Fruit fly (Drosophila melanogaster) whole organism, wandering third instar larva: ENCODE measurements around the gene CG18675.
A peak's percentile ranks its signal among the peaks of the same experiment; 100 is the strongest.

Experiments used
- Abd-B ChIP-seq: fragments of >200 bp; optimal IDR thresholded peaks from 2 replicates; lab custom pipeline; 2017; ENCODE audit warnings: missing biosample characterization, missing genetic modification characterization
- CG32264 ChIP-seq: fragments of 200-800 bp; sonication (Bioruptor generic); optimal IDR thresholded peaks from 2 replicates; lab custom pipeline; 2016; ENCODE audit warnings: missing biosample characterization, missing genetic modification characterization
- CG9705 ChIP-seq: fragments of 200-800 bp; sonication (Bioruptor generic); optimal IDR thresholded peaks from 2 replicates; lab custom pipeline; 2018; ENCODE audit warnings: missing biosample characterization, mild to moderate bottlenecking, missing genetic modification characterization
- CrebA ChIP-seq: fragments of 200-800 bp; sonication (Bioruptor generic); optimal IDR thresholded peaks from 2 replicates; lab custom pipeline; 2016; ENCODE audit warnings: missing biosample characterization, mild to moderate bottlenecking, missing genetic modification characterization, borderline replicate concordance
- Dfd ChIP-seq: fragments of >200 bp; optimal IDR thresholded peaks from 2 replicates; lab custom pipeline; 2017; ENCODE audit warnings: missing biosample characterization, missing genetic modification characterization
- Dif ChIP-seq: fragments of 200-275, 200-300 bp; sonication (Bioruptor generic); optimal IDR thresholded peaks from 2 replicates; lab custom pipeline; 2018; ENCODE audit warnings: missing biosample characterization, missing genetic modification characterization; ENCODE audit not compliant: partially characterized antibody
- GATAd ChIP-seq: sonication (Bioruptor generic); optimal IDR thresholded peaks from 2 replicates; lab custom pipeline; 2016; ENCODE audit warnings: missing biosample characterization, missing genetic modification characterization
- HLH106 ChIP-seq: fragments of 200-800 bp; optimal IDR thresholded peaks from 3 replicates; lab custom pipeline; 2019; ENCODE audit warnings: missing biosample characterization, mild to moderate bottlenecking, missing genetic modification characterization, moderate library complexity
- Hnf4 ChIP-seq: fragments of 200-800 bp; sonication (Bioruptor generic); optimal IDR thresholded peaks from 2 replicates; lab custom pipeline; 2016; ENCODE audit warnings: missing biosample characterization, mild to moderate bottlenecking, missing genetic modification characterization
- Hr78 ChIP-seq: fragments of >200 bp; optimal IDR thresholded peaks from 2 replicates; lab custom pipeline; 2017; ENCODE audit warnings: missing biosample characterization, missing genetic modification characterization
- Hr83 ChIP-seq: fragments of 200-300 bp; sonication (Bioruptor generic); optimal IDR thresholded peaks from 2 replicates; lab custom pipeline; 2016; ENCODE audit warnings: missing biosample characterization, mild to moderate bottlenecking, missing genetic modification characterization, moderate library complexity; ENCODE audit not compliant: poor library complexity, severe bottlenecking
- Mio ChIP-seq: sonication (Bioruptor generic); optimal IDR thresholded peaks from 2 replicates; lab custom pipeline; 2016; ENCODE audit warnings: missing biosample characterization, missing genetic modification characterization
- Myc ChIP-seq: fragments of >200 bp; optimal IDR thresholded peaks from 2 replicates; lab custom pipeline; 2017
- N ChIP-seq: fragments of >200 bp; optimal IDR thresholded peaks from 2 replicates; lab custom pipeline; 2018; ENCODE audit warnings: missing biosample characterization, missing external identifiers, missing genetic modification characterization
- OdsH ChIP-seq: fragments of 200-800 bp; sonication (Bioruptor generic); optimal IDR thresholded peaks from 2 replicates; lab custom pipeline; 2016; ENCODE audit warnings: missing biosample characterization, mild to moderate bottlenecking, missing genetic modification characterization
- Rel ChIP-seq, 2 experiments: fragments of 200-800 bp; sonication (Bioruptor generic) in 1 of 2; optimal IDR thresholded peaks; 2 replicates in 1 of 2; 3 replicates in 1 of 2; lab custom pipeline; 2016 to 2019; ENCODE audit warnings: mild to moderate bottlenecking in 2 of 2, missing biosample characterization in 2 of 2, missing genetic modification characterization in 2 of 2, moderate library complexity in 1 of 2
- Sp1 ChIP-seq: fragments of 200-800 bp; sonication (Bioruptor generic); optimal IDR thresholded peaks from 3 replicates; lab custom pipeline; 2019; ENCODE audit warnings: missing biosample characterization, mild to moderate bottlenecking, missing genetic modification characterization, moderate library complexity
- Vsx2 ChIP-seq: fragments of 200-300, 225-300 bp; sonication (Bioruptor generic); optimal IDR thresholded peaks from 2 replicates; lab custom pipeline; 2018; ENCODE audit warnings: missing biosample characterization, missing genetic modification characterization; ENCODE audit not compliant: partially characterized antibody
- br ChIP-seq: fragments of 200-800 bp; sonication (Bioruptor generic); optimal IDR thresholded peaks from 2 replicates; lab custom pipeline; 2016; ENCODE audit warnings: missing biosample characterization, missing genetic modification characterization
- brk ChIP-seq: fragments of 200-800 bp; sonication (Bioruptor generic); optimal IDR thresholded peaks from 2 replicates; lab custom pipeline; 2016; ENCODE audit warnings: missing biosample characterization, mild to moderate bottlenecking, missing genetic modification characterization
- dl ChIP-seq, 2 experiments: fragments of 175-275, 200-275 bp in 1 of 2; fragments of 200-275 bp in 1 of 2; sonication (Bioruptor generic); optimal IDR thresholded peaks; lab custom pipeline; 2018; ENCODE audit warnings: mild to moderate bottlenecking in 2 of 2, missing biosample characterization in 2 of 2, missing genetic modification characterization in 2 of 2, moderate library complexity in 2 of 2; ENCODE audit not compliant: partially characterized antibody in 2 of 2, insufficient read depth in 1 of 2
- dmrt93B ChIP-seq: fragments of 200-800 bp; sonication (Bioruptor generic); optimal IDR thresholded peaks from 2 replicates; lab custom pipeline; 2018; ENCODE audit warnings: missing biosample characterization, mild to moderate bottlenecking, missing genetic modification characterization
- dsf ChIP-seq: sonication (Bioruptor generic); optimal IDR thresholded peaks from 2 replicates; lab custom pipeline; 2016; ENCODE audit warnings: missing biosample characterization, missing genetic modification characterization, borderline replicate concordance
- ey ChIP-seq: fragments of 200-800 bp; sonication (Bioruptor generic); optimal IDR thresholded peaks from 2 replicates; lab custom pipeline; 2016; ENCODE audit warnings: missing biosample characterization, missing genetic modification characterization
- foxo ChIP-seq, 2 experiments: fragments of 200-800 bp; sonication (Bioruptor generic); optimal IDR thresholded peaks; 2 replicates in 1 of 2; 3 replicates in 1 of 2; lab custom pipeline; 2016 to 2017; ENCODE audit warnings: missing biosample characterization in 2 of 2, missing genetic modification characterization in 2 of 2
- fru ChIP-seq: fragments of 200-800 bp; sonication (Bioruptor generic); optimal IDR thresholded peaks from 3 replicates; lab custom pipeline; 2016; ENCODE audit warnings: missing biosample characterization, mild to moderate bottlenecking, missing genetic modification characterization
- h ChIP-seq: fragments of 200-800 bp; sonication (Bioruptor generic); optimal IDR thresholded peaks from 3 replicates; lab custom pipeline; 2016; ENCODE audit warnings: missing biosample characterization, mild to moderate bottlenecking, missing genetic modification characterization
- jim ChIP-seq: fragments of 175-275, 200-325 bp; sonication (Bioruptor generic); optimal IDR thresholded peaks from 2 replicates; lab custom pipeline; 2016; ENCODE audit warnings: missing biosample characterization, mild to moderate bottlenecking, missing genetic modification characterization
- lola ChIP-seq: fragments of >200 bp; optimal IDR thresholded peaks from 2 replicates; lab custom pipeline; 2017; ENCODE audit warnings: missing biosample characterization, missing genetic modification characterization
- pan ChIP-seq: fragments of >200 bp; optimal IDR thresholded peaks from 2 replicates; lab custom pipeline; 2017
- psq ChIP-seq: fragments of 200-800 bp; sonication (Bioruptor generic); optimal IDR thresholded peaks from 3 replicates; lab custom pipeline; 2017; ENCODE audit warnings: missing biosample characterization, mild to moderate bottlenecking, missing genetic modification characterization, moderate library complexity
- rgr ChIP-seq: fragments of 200-800 bp; sonication (Bioruptor generic); optimal IDR thresholded peaks from 3 replicates; lab custom pipeline; 2016; ENCODE audit warnings: missing biosample characterization, mild to moderate bottlenecking, missing genetic modification characterization
- sage ChIP-seq: fragments of 200-800 bp; sonication (Bioruptor generic); optimal IDR thresholded peaks from 2 replicates; lab custom pipeline; 2016; ENCODE audit warnings: missing biosample characterization, mild to moderate bottlenecking, missing genetic modification characterization
- tai ChIP-seq: sonication (Bioruptor generic); optimal IDR thresholded peaks from 2 replicates; lab custom pipeline; 2016; ENCODE audit warnings: missing biosample characterization, missing genetic modification characterization
- usp ChIP-seq: fragments of >200 bp; optimal IDR thresholded peaks from 2 replicates; lab custom pipeline; 2017; ENCODE audit warnings: missing biosample characterization, missing genetic modification characterization

Gene CG18675

dm6 chr3L:4220679-4221078 lies 47.0 kb downstream of the CG18675 start:
- TF ChIP-seq dmrt93B (GFP tag; lab: Kevin White, UChicago) (no peak), Abd-B (no peak), Hnf4 (GFP tag; lab: Kevin White, UChicago) (peak; percentile 40), br (GFP tag; lab: Kevin White, UChicago) (peak; percentile 7), Hr83 (GFP tag; lab: Kevin White, UChicago) (peak; percentile 41), tai (GFP tag; lab: Kevin White, UChicago) (no peak), psq (GFP tag; lab: Kevin White, UChicago) (peak; percentile 4), fru (GFP tag; lab: Kevin White, UChicago) (peak; percentile 58), foxo (GFP tag; optimal IDR thresholded peaks at IDR 0.05; lab: Kevin White, UChicago) (peak in 1 of 2 experiments; percentile 22), sage (GFP tag; lab: Kevin White, UChicago) (no peak), rgr (GFP tag; lab: Kevin White, UChicago) (peak; percentile 56), jim (GFP tag; lab: Kevin White, UChicago) (no peak), OdsH (GFP tag; lab: Kevin White, UChicago) (peak; percentile 34), brk (GFP tag; lab: Kevin White, UChicago) (no peak), ey (no peak), h (GFP tag; lab: Kevin White, UChicago) (peak; percentile 4), pan (lab: Kevin White, UChicago) (no peak), Vsx2 (GFP tag; lab: Kevin White, UChicago) (no peak), CG9705 (GFP tag; lab: Kevin White, UChicago) (no peak), usp (GFP tag; lab: Kevin White, UChicago) (no peak)

DNA sequence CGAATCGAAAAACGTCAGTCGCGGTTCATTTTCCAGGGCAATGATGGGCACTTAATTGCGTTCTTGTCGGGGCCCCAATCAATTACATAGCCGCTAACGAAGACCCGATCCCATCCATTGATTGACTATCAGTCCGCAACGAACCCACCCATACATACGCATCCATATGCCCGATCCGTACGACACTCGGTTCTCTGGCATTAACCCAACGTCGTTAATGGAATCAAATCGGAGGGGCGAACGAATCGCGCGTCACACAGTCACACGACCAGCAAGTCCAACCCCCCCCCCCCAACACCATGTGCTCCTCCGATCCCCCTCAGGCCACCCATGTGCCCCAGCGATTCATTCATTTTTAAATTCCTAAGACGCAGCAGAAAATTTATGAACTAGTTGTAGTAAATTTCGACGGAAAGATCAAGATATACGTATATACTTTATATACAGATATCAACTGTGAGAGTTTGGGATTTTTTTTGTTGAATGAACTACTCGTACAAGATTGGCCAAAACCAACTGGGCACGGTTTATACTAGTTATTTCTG lies 47.6 kb downstream of the CG18675 start:
- TF ChIP-seq foxo (GFP tag; optimal IDR thresholded peaks at IDR 0.05; lab: Kevin White, UChicago) (no peak), br (GFP tag; lab: Kevin White, UChicago) (no peak), Rel (GFP tag; optimal IDR thresholded peaks at IDR 0.05; lab: Kevin White, UChicago) (no peak), Rel (tag; optimal IDR thresholded peaks at IDR 0.05; lab: Kevin White, UChicago) (peak; percentile 44), HLH106 (tag; lab: Kevin White, UChicago) (no peak)
- TF ChIP-seq, all 38 proteins: peak for 1

DNA sequence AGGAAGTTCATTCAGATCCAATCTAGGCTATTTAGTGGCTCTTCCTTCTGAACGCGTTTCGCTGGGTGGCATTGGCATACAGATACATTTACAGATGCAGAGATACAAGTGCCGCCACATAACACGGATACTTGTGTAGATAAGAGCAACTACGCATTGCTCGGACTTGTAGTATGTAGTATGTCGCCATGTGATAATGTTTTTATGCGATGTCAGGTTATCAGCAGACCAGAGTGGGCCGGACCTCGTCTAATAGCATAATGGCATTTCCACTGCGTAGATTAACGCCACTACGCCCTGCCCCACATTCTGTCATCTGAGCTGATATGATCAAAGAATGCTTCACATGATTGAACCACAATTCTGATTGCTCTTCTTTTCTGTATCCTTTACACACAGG lies 48.1 kb downstream of the CG18675 start:
- TF ChIP-seq Vsx2 (GFP tag; lab: Kevin White, UChicago) (no peak), Sp1 (GFP tag; lab: Kevin White, UChicago) (no peak), Mio (GFP tag; lab: Kevin White, UChicago) (no peak), dl (GFP tag; optimal IDR thresholded peaks at IDR 0.05; lab: Kevin White, UChicago; ENCODE audit: insufficient read depth in 1 of 2, partially characterized antibody in 2 of 2) (no peak), Myc (lab: Kevin White, UChicago) (no peak)

DNA sequence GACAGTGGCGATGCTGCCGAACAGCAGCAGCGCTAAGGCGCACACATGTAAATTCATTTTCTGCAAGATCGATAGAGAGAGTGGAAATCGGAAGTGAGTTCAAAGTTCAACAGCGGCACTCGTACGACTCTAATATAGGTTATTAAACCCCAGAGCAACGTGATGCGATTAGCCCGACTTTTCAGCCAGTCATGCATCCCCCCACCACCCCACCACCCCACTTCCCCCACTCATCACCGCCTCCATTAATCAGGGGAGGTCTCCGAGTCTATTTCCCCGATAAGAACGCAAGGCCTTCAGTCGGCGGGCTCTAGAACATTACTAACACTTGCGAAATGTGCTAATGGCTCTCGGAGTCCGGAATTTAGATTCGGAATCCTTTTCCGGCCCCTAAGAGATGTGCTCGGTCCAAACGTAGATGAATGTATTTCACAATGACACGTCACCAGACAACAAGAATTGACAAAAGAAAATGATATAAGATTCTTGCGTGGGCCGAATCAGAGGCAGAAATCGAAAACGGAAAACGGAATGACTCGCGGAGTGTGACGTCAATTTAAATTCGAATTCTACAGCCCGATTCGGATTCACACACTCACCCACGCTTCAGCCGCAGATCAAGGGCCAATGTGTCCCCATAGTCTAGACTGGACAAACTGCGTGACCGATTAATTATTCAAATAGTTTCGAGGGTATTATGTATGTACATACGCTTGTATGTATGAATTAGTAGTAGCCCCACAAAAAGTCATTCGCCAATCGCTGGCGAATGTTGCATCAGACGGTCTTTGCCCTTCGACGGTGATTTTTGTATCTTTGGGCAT lies 52.2 kb downstream of the CG18675 start:
- TF ChIP-seq Rel (GFP tag; optimal IDR thresholded peaks at IDR 0.05; lab: Kevin White, UChicago): no peak
- TF ChIP-seq Rel (tag; optimal IDR thresholded peaks at IDR 0.05; lab: Kevin White, UChicago): peak; percentile 46
- TF ChIP-seq Hnf4 (GFP tag; lab: Kevin White, UChicago): peak; percentile 6
- TF ChIP-seq CG32264: no peak

DNA sequence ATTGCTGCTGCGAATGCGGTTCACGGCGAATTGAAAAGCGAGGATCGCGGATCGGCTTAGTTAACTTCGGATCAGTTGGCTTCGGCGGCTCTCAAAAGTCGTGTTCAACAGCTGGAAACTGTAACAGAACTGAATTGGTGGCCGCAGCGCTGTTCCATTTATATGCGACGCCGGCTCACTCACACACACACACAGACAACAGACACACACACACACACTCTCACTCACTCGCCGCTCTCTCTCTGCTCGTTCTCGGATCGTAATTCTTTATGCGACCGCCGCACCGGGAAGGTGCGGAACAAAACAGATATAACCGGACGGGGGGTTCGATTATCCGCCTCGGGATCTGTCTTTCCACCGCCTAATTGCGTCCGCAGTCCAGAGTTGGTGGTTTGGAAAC lies 53.5 kb downstream of the CG18675 start, which contains the start of gene CG46460:
Gene CG46460 (minus strand): TSS at position 139 of the 400 bp plus-strand sequence.
- TF ChIP-seq Dfd (GFP tag; lab: Kevin White, UChicago) (no peak), lola (GFP tag; lab: Kevin White, UChicago) (no peak), CrebA (GFP tag; lab: Kevin White, UChicago) (no peak), Hnf4 (GFP tag; lab: Kevin White, UChicago) (peak; percentile 40), Sp1 (GFP tag; lab: Kevin White, UChicago) (no peak), pan (lab: Kevin White, UChicago) (no peak), Hr78 (GFP tag; lab: Kevin White, UChicago) (no peak), Mio (GFP tag; lab: Kevin White, UChicago) (no peak), N (GFP tag; lab: Kevin White, UChicago) (peak; percentile 33), dl (GFP tag; optimal IDR thresholded peaks at IDR 0.05; lab: Kevin White, UChicago; ENCODE audit: insufficient read depth in 1 of 2, partially characterized antibody in 2 of 2) (peak in 1 of 2 experiments; percentile 14), Abd-B (no peak), Dif (GFP tag; lab: Kevin White, UChicago) (peak; percentile 25), ey (no peak), h (GFP tag; lab: Kevin White, UChicago) (peak; percentile 31), rgr (GFP tag; lab: Kevin White, UChicago) (peak; percentile 26), Vsx2 (GFP tag; lab: Kevin White, UChicago) (no peak), fru (GFP tag; lab: Kevin White, UChicago) (peak; percentile 38), GATAd (GFP tag; lab: Kevin White, UChicago) (no peak), foxo (GFP tag; optimal IDR thresholded peaks at IDR 0.05; lab: Kevin White, UChicago) (peak in 1 of 2 experiments; percentile 47), CG32264 (no peak), dsf (GFP tag; lab: Kevin White, UChicago) (no peak), Hr83 (GFP tag; lab: Kevin White, UChicago) (peak; percentile 28), br (GFP tag; lab: Kevin White, UChicago) (no peak), dmrt93B (GFP tag; lab: Kevin White, UChicago) (peak; percentile 13), Rel (GFP tag; optimal IDR thresholded peaks at IDR 0.05; lab: Kevin White, UChicago) (no peak), Rel (tag; optimal IDR thresholded peaks at IDR 0.05; lab: Kevin White, UChicago) (peak; percentile 58), CG9705 (GFP tag; lab: Kevin White, UChicago) (no peak)
